Worm (Caenorhabditis elegans): Measurements from ENCODE around the gene C32B5.13.
"Not testable (repeated sequence)": the region's sequence is repeated elsewhere in the genome, so short reads cannot be mapped to it uniquely, and the experiment has no call there.

ce11 chrII:968106-968505, 6.2 kb upstream of the C32B5.13 start, which contains the start of gene C32B5.6:
- not testable (repeated sequence) for TF ChIP-seq K09A11.1 (tag; optimal IDR thresholded peaks at IDR 0.05; ENCODE audit: insufficient read depth); nhr-232 (tag; optimal IDR thresholded peaks at IDR 0.05); ama-1 (optimal IDR thresholded peaks at IDR 0.05); ceh-19 (GFP tag; optimal IDR thresholded peaks at IDR 0.05); pqm-1 (tag; optimal IDR thresholded peaks at IDR 0.05); ceh-24 (tag; optimal IDR thresholded peaks at IDR 0.05); nfya-1 (tag; optimal IDR thresholded peaks at IDR 0.05); ceh-31 (tag; optimal IDR thresholded peaks at IDR 0.05); tbx-2 (tag; optimal IDR thresholded peaks at IDR 0.05)
